Worm (Caenorhabditis elegans) whole organism, early embryonic: ENCODE measurements around the gene twk-42.

Source experiments
- B0310.2 ChIP-seq: sonication (generic microtip); optimal IDR thresholded peaks from 2 replicates; lab custom pipeline; 2016; ENCODE audit warnings: mild to moderate bottlenecking, missing genetic modification characterization, missing compliant biosample characterization
- aly-1 ChIP-seq: sonication (generic microtip); optimal IDR thresholded peaks from 2 replicates; lab custom pipeline; 2016; ENCODE audit warnings: missing genetic modification characterization, missing compliant biosample characterization
- ama-1 ChIP-seq: fragments of 150-350 bp; optimal IDR thresholded peaks from 2 replicates; lab custom pipeline; 2014
- ceh-13 ChIP-seq: fragments of 200-800 bp; sonication (Bioruptor generic); optimal IDR thresholded peaks from 2 replicates; lab custom pipeline; 2018; ENCODE audit warnings: mild to moderate bottlenecking, missing genetic modification characterization, missing compliant biosample characterization
- ets-7 ChIP-seq: sonication (generic microtip); optimal IDR thresholded peaks from 2 replicates; lab custom pipeline; 2016; ENCODE audit warnings: missing genotype, missing genetic modification characterization, missing compliant biosample characterization
- flt-1 ChIP-seq: fragments of 200-800 bp; sonication (Bioruptor generic); IDR thresholded peaks from 2 replicates; pipeline ENCODE4 v1.3.6; 2022; ENCODE audit warnings: missing genetic modification characterization, missing compliant biosample characterization
- hmbx-1 ChIP-seq: sonication (generic microtip); optimal IDR thresholded peaks from 2 replicates; lab custom pipeline; 2016; ENCODE audit warnings: mild to moderate bottlenecking, missing genetic modification characterization, missing compliant biosample characterization
- hmg-4 ChIP-seq: fragments of 200-800 bp; sonication (Bioruptor generic); optimal IDR thresholded peaks from 2 replicates; lab custom pipeline; 2018; ENCODE audit warnings: mild to moderate bottlenecking, missing genetic modification characterization, missing compliant biosample characterization
- hnd-1 ChIP-seq: sonication (generic microtip); optimal IDR thresholded peaks from 2 replicates; lab custom pipeline; 2016; ENCODE audit warnings: missing genetic modification characterization, missing compliant biosample characterization
- scrt-1 ChIP-seq: fragments of 200-800 bp; sonication (Bioruptor generic); IDR thresholded peaks from 2 replicates; pipeline ENCODE4 v1.3.6; 2022; ENCODE audit warnings: missing genetic modification characterization, missing compliant biosample characterization
- tbx-37 ChIP-seq: fragments of 200-800 bp; sonication (Bioruptor generic); conservative IDR thresholded peaks from 2 replicates; pipeline ENCODE4 v1.3.6; 2022; ENCODE audit warnings: missing genetic modification reagents, missing genetic modification characterization, missing compliant biosample characterization
- tra-4 ChIP-seq: sonication (generic microtip); optimal IDR thresholded peaks from 2 replicates; lab custom pipeline; 2017; ENCODE audit warnings: missing genetic modification characterization, missing compliant biosample characterization

DNA sequence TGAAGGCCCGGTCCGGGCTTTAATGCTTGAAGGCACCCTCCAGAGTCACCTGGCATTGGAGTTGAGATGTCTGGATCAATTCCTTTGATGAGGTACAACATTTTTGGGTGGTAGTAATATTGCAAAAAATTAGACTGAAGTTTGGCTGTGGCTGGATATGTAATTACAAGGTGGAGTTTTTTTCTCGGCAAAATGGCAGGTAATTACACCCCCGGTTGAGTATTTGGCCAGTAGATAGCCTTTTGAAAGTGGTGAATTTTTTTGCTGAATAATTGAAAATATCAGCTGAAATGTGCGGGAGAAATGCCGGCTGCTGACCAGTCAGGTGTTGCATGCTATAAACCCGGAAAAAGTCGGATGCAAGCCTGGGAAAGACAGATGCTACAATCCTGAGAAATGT, 33.3 kb downstream of the twk-42 start, which contains the start of gene Y26G10.4:
- TF ChIP-seq ama-1: no peak
- TF ChIP-seq tra-4 (tag; lab: Kevin White, UChicago): no peak
- TF ChIP-seq ceh-13 (GFP tag; lab: Kevin White, UChicago): no peak
- TF ChIP-seq tbx-37 (GFP tag; lab: Robert Waterston, UW): no peak
- no peak for TF ChIP-seq aly-1 (tag; lab: Kevin White, UChicago)
- no peak for TF ChIP-seq ets-7 (tag; lab: Kevin White, UChicago)
- TF ChIP-seq hmbx-1 (tag; lab: Kevin White, UChicago): no peak
- TF ChIP-seq scrt-1 (GFP tag; lab: Robert Waterston, UW): no peak
- TF ChIP-seq hmg-4 (GFP tag; lab: Kevin White, UChicago): no peak
- no peak for TF ChIP-seq B0310.2 (tag; lab: Kevin White, UChicago)
- TF ChIP-seq flt-1: no peak
- no peak for TF ChIP-seq hnd-1
